Worm (Caenorhabditis elegans) whole organism, L4/young adult: ENCODE data around the gene frg-1.

Experiments
- dao-5 ChIP-seq: sonication (generic microtip); optimal IDR thresholded peaks from 2 replicates; lab custom pipeline; 2016; ENCODE audit warnings: missing genotype, missing genetic modification characterization, moderate library complexity, missing compliant biosample characterization
- him-1 ChIP-seq: sonication (generic microtip); optimal IDR thresholded peaks from 2 replicates; lab custom pipeline; 2016; ENCODE audit warnings: missing genotype, missing genetic modification reagents, missing genetic modification characterization, missing compliant biosample characterization

- TF ChIP-seq him-1 (tag; lab: Kevin White, UChicago) (no peak), dao-5 (no peak)
Measured at ce11 chrIII:12944064-12944463, 34.9 kb upstream of the frg-1 start.
